Fruit fly (Drosophila melanogaster): ENCODE data around the gene ATPsyngamma.

DNA sequence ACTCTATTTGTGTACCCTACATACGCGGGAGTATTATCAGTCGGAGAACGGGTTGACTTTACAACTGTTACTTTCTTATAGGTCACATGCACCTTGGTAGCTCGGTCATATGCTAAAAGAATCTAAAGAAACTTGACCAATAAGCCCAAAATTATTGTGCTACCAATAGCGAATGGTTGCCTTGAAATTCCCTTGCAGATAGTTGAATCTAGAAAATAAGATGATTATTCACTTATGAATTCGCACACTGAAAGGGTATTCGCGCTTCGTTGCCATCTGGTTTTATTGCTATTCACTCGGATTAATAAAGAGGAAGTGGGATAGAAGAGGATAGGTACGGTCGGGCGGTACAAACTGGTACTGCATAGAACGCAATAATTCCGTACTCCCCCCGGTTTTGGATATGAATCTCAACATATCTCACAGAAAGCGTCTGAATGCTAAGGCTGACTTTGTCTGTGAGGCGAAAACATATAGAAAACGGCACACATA is 24.9 kb upstream of the ATPsyngamma start:
- TF ChIP-seq CG8478 (optimal IDR thresholded peaks at IDR 0.05), result no peak
- no peak for TF ChIP-seq CTCF (optimal IDR thresholded peaks at IDR 0.05)

Measured in S2 (cell line).